Worm (Caenorhabditis elegans): ENCODE results near the gene rod-1.

DNA sequence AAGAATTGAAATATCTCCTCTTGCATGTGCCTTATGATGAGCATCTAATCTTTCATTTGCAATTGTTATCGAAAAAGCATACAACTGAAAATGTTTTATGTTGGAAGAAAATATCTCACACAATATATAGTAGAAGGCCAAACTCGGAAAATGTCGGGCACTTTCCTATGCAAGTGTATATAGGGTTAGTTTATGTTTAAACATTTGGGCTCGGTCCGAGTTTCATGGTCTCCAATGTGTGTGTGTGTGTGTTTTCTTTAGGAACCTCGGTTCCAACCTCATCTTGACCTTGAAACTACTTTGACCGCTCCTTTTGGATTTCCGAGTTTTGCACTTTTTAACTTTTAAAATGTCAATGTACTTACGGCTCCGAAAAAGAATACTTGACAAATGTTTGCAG lies 21.1 kb downstream of the rod-1 start:
- TF ChIP-seq klf-2 (GFP tag; conservative IDR thresholded peaks at IDR 0.05) (no peak), T22C8.4 (GFP tag; IDR thresholded peaks at IDR 0.05) (no peak), ztf-23 (GFP tag; IDR thresholded peaks at IDR 0.05) (no peak), flt-1 (GFP tag; IDR thresholded peaks at IDR 0.05) (no peak), ref-1 (GFP tag; conservative IDR thresholded peaks at IDR 0.05) (no peak)

All from whole organism, midembryonic.